Fruit fly (Drosophila melanogaster) ovary, adult (tissue): ENCODE results near the gene CG17376.

Source experiments
- CG17801 ChIP-seq: fragments of 200-800 bp; optimal IDR thresholded peaks from 2 replicates; lab custom pipeline; 2019; ENCODE audit warnings: missing biosample characterization, mild to moderate bottlenecking, missing genetic modification characterization, moderate library complexity; ENCODE audit not compliant: partially characterized antibody

Gene CG17376

dm6 chr2L:6773645-6774044, 27.0 kb downstream of the CG17376 start, which contains the start of gene CG17378:
TSS of gene CG17378 (plus strand) at chr2L:6774041.
- no peak for TF ChIP-seq CG17801 (GFP tag; lab: Kevin White, UChicago)

dm6 chr2L:6772655-6773054, 28.0 kb downstream of the CG17376 start, which contains the start of gene LUBEL:
TSS of gene LUBEL (minus strand) at chr2L:6772755.
- no peak for TF ChIP-seq CG17801 (GFP tag; lab: Kevin White, UChicago)

dm6 chr2L:6759528-6759927, 41.2 kb downstream of the CG17376 start, which contains the start of gene CG11322:
TSS of gene CG11322 (minus strand) at chr2L:6759628.
- no peak for TF ChIP-seq CG17801 (GFP tag; lab: Kevin White, UChicago)

dm6 chr2L:6751037-6751436, 49.7 kb downstream of the CG17376 start:
- TF ChIP-seq CG17801 (GFP tag; lab: Kevin White, UChicago) = no peak
